Worm (Caenorhabditis elegans) whole organism, mixed stage, embryonic: Measurements from ENCODE around the gene C50C3.19.
A peak's percentile ranks its signal among the peaks of the same experiment; 100 is the strongest.

Source experiments
- M03D4.4 ChIP-seq: sonication (generic microtip); optimal IDR thresholded peaks from 2 replicates; lab custom pipeline; 2017; ENCODE audit warnings: mild to moderate bottlenecking, missing genetic modification characterization, missing compliant biosample characterization
- bed-3 ChIP-seq: fragments of 200-800 bp; sonication (Bioruptor generic); optimal IDR thresholded peaks from 3 replicates; lab custom pipeline; 2018; ENCODE audit warnings: mild to moderate bottlenecking, missing genetic modification characterization, moderate library complexity, missing compliant biosample characterization
- blmp-1 ChIP-seq: fragments of 150-350 bp; optimal IDR thresholded peaks from 2 replicates; lab custom pipeline; 2014; ENCODE audit warnings: missing biosample characterization, missing genetic modification characterization
- ceh-39 ChIP-seq: fragments of 150-350 bp; optimal IDR thresholded peaks from 2 replicates; lab custom pipeline; 2014; ENCODE audit warnings: missing biosample characterization, missing genetic modification characterization
- ceh-43 ChIP-seq: fragments of 200-800 bp; sonication (Bioruptor generic); optimal IDR thresholded peaks from 2 replicates; lab custom pipeline; 2018; ENCODE audit warnings: mild to moderate bottlenecking, missing genetic modification characterization, moderate library complexity, missing compliant biosample characterization
- ceh-83 ChIP-seq: fragments of 200-800 bp; sonication (Bioruptor generic); optimal IDR thresholded peaks from 2 replicates; lab custom pipeline; 2018; ENCODE audit warnings: mild to moderate bottlenecking, missing genetic modification characterization, missing compliant biosample characterization
- elt-1 ChIP-seq: sonication (generic microtip); optimal IDR thresholded peaks from 2 replicates; lab custom pipeline; 2017; ENCODE audit warnings: missing genetic modification characterization, mild to moderate bottlenecking, missing compliant biosample characterization, antibody characterized with exemption, moderate library complexity, borderline replicate concordance; ENCODE audit not compliant: insufficient read depth
- elt-3 ChIP-seq: fragments of 150-350 bp; optimal IDR thresholded peaks from 2 replicates; lab custom pipeline; 2014; ENCODE audit warnings: missing biosample characterization, missing genetic modification characterization
- flh-1 ChIP-seq: fragments of 200-800 bp; sonication (Bioruptor generic); optimal IDR thresholded peaks from 2 replicates; lab custom pipeline; 2018; ENCODE audit warnings: mild to moderate bottlenecking, missing genetic modification characterization, moderate library complexity, missing compliant biosample characterization
- ham-2 ChIP-seq: fragments of 200-800 bp; sonication (Bioruptor generic); optimal IDR thresholded peaks from 2 replicates; lab custom pipeline; 2018; ENCODE audit warnings: mild to moderate bottlenecking, missing genetic modification characterization, missing compliant biosample characterization
- hlh-1 ChIP-seq: fragments of 150-350 bp; optimal IDR thresholded peaks from 2 replicates; lab custom pipeline; 2014; ENCODE audit warnings: missing biosample characterization, missing genetic modification reagents, missing genetic modification characterization
- lin-13 ChIP-seq: fragments of 150-350 bp; optimal IDR thresholded peaks from 2 replicates; lab custom pipeline; 2014; ENCODE audit warnings: missing biosample characterization, missing genetic modification characterization
- lin-32 ChIP-seq: fragments of 200-800 bp; sonication (Bioruptor generic); optimal IDR thresholded peaks from 2 replicates; lab custom pipeline; 2018; ENCODE audit warnings: mild to moderate bottlenecking, missing genetic modification characterization, missing compliant biosample characterization
- lsy-2 ChIP-seq: fragments of 150-350 bp; optimal IDR thresholded peaks from 2 replicates; lab custom pipeline; 2014; ENCODE audit warnings: missing biosample characterization, missing genetic modification characterization
- mab-5 ChIP-seq: fragments of 150-350 bp; optimal IDR thresholded peaks from 2 replicates; lab custom pipeline; 2014; ENCODE audit warnings: missing biosample characterization, missing genetic modification characterization
- mep-1 ChIP-seq: fragments of 150-350 bp; optimal IDR thresholded peaks from 2 replicates; lab custom pipeline; 2017; ENCODE audit warnings: missing biosample characterization, missing genetic modification reagents, missing genetic modification characterization, inconsistent platforms
- mls-2 ChIP-seq: sonication (generic microtip); optimal IDR thresholded peaks from 2 replicates; lab custom pipeline; 2016; ENCODE audit warnings: mild to moderate bottlenecking, missing genetic modification characterization, moderate library complexity, missing compliant biosample characterization
- nhr-12 ChIP-seq: fragments of 150-350 bp; optimal IDR thresholded peaks from 2 replicates; lab custom pipeline; 2014; ENCODE audit warnings: missing biosample characterization, missing genetic modification characterization
- nhr-2 ChIP-seq: fragments of 150-350 bp; optimal IDR thresholded peaks from 2 replicates; lab custom pipeline; 2014; ENCODE audit warnings: missing biosample characterization, missing genetic modification characterization
- nhr-237 ChIP-seq: fragments of 150-350 bp; optimal IDR thresholded peaks from 2 replicates; lab custom pipeline; 2014; ENCODE audit warnings: missing biosample characterization, missing genetic modification characterization
- nhr-28 ChIP-seq: fragments of 150-350 bp; optimal IDR thresholded peaks from 2 replicates; lab custom pipeline; 2014; ENCODE audit warnings: missing biosample characterization, missing genetic modification characterization
- pha-4 ChIP-seq: fragments of 150-350 bp; optimal IDR thresholded peaks from 2 replicates; lab custom pipeline; 2018; ENCODE audit warnings: missing biosample characterization, missing genetic modification reagents, missing genetic modification characterization
- sptf-1 ChIP-seq: sonication (generic microtip); optimal IDR thresholded peaks from 2 replicates; lab custom pipeline; 2017; ENCODE audit warnings: mild to moderate bottlenecking, missing genetic modification characterization, moderate library complexity, missing compliant biosample characterization
- tbx-8 ChIP-seq: fragments of 200-800 bp; sonication (Bioruptor generic); optimal IDR thresholded peaks from 2 replicates; lab custom pipeline; 2018; ENCODE audit warnings: mild to moderate bottlenecking, missing genetic modification characterization, moderate library complexity, missing compliant biosample characterization
- unc-120 ChIP-seq: sonication (generic microtip); optimal IDR thresholded peaks from 2 replicates; lab custom pipeline; 2017; ENCODE audit warnings: missing genetic modification characterization, missing compliant biosample characterization; ENCODE audit not compliant: poor library complexity, severe bottlenecking
- unc-39 ChIP-seq: fragments of 150-350 bp; optimal IDR thresholded peaks from 2 replicates; lab custom pipeline; 2014; ENCODE audit warnings: missing biosample characterization, missing genetic modification characterization
- ztf-11 ChIP-seq: fragments of 150-350 bp; optimal IDR thresholded peaks from 2 replicates; lab custom pipeline; 2014; ENCODE audit warnings: missing biosample characterization, missing genetic modification characterization

The C50C3.19 gene

ce11 chrIII:8164771-8165170 is 25.8 kb upstream of the C50C3.19 start:
- TF ChIP-seq nhr-2 (tag; lab: Kevin White, UChicago) (no peak), unc-120 (no peak), bed-3 (GFP tag; lab: Kevin White, UChicago) (no peak), M03D4.4 (tag; lab: Kevin White, UChicago) (no peak), nhr-237 (tag; lab: Kevin White, UChicago) (no peak), ceh-39 (tag; lab: Kevin White, UChicago) (no peak), mab-5 (tag; lab: Kevin White, UChicago) (no peak), sptf-1 (tag; lab: Kevin White, UChicago) (no peak), ztf-11 (no peak), mls-2 (tag; lab: Kevin White, UChicago) (no peak), elt-1 (tag; lab: Kevin White, UChicago) (no peak), ceh-83 (GFP tag; lab: Kevin White, UChicago) (no peak)

DNA sequence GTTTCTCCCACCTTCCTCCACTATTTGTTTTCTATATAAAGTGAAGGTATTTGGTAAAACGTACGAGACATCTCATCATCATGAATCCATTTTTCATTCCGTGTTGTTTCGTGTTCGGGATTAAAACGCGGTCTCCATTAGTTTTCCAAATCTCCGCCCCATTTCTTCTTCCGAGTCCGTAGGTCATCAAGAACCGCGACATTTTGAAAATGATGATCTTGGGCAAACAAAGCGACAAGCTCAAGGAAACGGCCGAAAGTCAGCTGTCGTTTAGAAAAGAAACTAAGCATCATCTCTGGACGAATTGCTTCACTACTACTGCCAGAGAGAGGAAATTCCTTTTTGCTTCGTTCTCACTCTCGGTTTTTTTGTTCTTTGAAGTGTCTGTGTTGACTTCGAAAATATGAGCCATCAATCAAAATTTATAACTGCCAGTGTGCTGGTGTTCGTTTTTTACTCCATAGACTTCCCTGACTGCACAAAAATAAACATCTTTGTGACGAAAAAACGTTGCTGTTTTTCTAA is 17.9 kb upstream of the C50C3.19 start:
- no peak for TF ChIP-seq M03D4.4 (tag; lab: Kevin White, UChicago)
- TF ChIP-seq hlh-1 (tag; lab: Kevin White, UChicago) = peak; percentile 50

DNA sequence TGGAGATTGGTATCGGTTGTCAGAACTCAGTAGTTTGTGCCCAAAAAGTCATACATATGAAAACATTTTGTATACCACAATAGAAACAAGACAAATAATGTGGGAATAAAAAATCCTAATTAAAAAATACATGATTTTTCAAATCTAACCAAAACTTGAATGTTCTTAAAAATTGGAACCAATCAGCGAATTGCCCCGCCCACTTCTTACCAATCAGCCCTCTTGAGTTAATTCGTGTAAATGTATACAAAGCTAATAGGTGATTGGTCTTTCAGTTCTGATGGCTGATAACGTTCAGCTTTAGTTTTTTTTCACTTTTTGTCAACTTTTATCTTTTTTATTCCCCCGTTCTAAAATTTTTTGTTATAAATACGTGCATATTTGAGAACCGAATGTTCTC is 15.3 kb upstream of the C50C3.19 start:
- TF ChIP-seq nhr-237 (tag; lab: Kevin White, UChicago) (no peak), elt-1 (tag; lab: Kevin White, UChicago) (no peak), lin-13 (tag; lab: Kevin White, UChicago) (no peak), flh-1 (no peak), unc-39 (tag; lab: Kevin White, UChicago) (no peak), nhr-12 (no peak), nhr-28 (tag; lab: Kevin White, UChicago) (no peak), pha-4 (no peak), lin-32 (no peak), hlh-1 (tag; lab: Kevin White, UChicago) (no peak), mab-5 (tag; lab: Kevin White, UChicago) (no peak)

- no peak for TF ChIP-seq blmp-1 (tag; lab: Kevin White, UChicago)
- no peak for TF ChIP-seq nhr-237 (tag; lab: Kevin White, UChicago)
- TF ChIP-seq ham-2 = no peak
- TF ChIP-seq ceh-43 (GFP tag; lab: Kevin White, UChicago) = no peak
- no peak for TF ChIP-seq bed-3 (GFP tag; lab: Kevin White, UChicago)
- no peak for TF ChIP-seq elt-1 (tag; lab: Kevin White, UChicago)
- TF ChIP-seq nhr-28 (tag; lab: Kevin White, UChicago) = no peak
- TF ChIP-seq M03D4.4 (tag; lab: Kevin White, UChicago) = no peak
- no peak for TF ChIP-seq elt-3
- no peak for TF ChIP-seq flh-1
- TF ChIP-seq unc-39 (tag; lab: Kevin White, UChicago) = no peak
- TF ChIP-seq mep-1 (tag; lab: Kevin White, UChicago) = no peak
- TF ChIP-seq lsy-2 (tag; lab: Kevin White, UChicago) = no peak
- no peak for TF ChIP-seq ceh-83 (GFP tag; lab: Kevin White, UChicago)
- no peak for TF ChIP-seq sptf-1 (tag; lab: Kevin White, UChicago)
- TF ChIP-seq hlh-1 (tag; lab: Kevin White, UChicago) = no peak
- no peak for TF ChIP-seq pha-4
- TF ChIP-seq unc-120 = no peak
Measured at ce11 chrIII:8176265-8176664, 14.3 kb upstream of the C50C3.19 start, which contains the start of gene C50C3.12. Gene C50C3.12, plus strand, starts transcription at chrIII:8176565.

DNA sequence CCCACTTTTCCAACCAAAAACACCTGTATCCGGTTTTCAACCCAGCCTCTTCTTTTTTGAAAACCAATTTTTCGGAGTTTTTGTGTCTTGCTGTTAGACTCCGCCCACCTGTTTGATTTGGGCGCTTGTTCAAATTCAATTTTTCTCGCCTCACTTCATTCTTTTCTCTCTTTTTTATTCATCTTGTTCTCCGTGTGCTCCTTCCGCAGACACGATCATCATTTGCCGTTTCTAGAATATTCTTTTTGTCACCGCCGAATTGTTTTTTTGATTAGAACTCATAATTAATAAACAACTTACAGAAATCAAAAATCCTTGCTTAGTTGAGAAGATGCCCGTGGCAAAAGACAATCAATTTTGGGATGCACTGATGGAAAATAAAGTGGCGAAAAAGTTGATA is 11.7 kb upstream of the C50C3.19 start, which contains the start of gene C50C3.5:
C50C3.5 (plus strand) TSS at position 301 of the 400 bp plus-strand sequence.
- no peak for TF ChIP-seq lsy-2 (tag; lab: Kevin White, UChicago)
- TF ChIP-seq sptf-1 (tag; lab: Kevin White, UChicago) = no peak
- TF ChIP-seq bed-3 (GFP tag; lab: Kevin White, UChicago) = no peak
- TF ChIP-seq lin-32 = no peak
- TF ChIP-seq nhr-237 (tag; lab: Kevin White, UChicago) = no peak
- TF ChIP-seq hlh-1 (tag; lab: Kevin White, UChicago) = no peak
- no peak for TF ChIP-seq tbx-8
- no peak for TF ChIP-seq mls-2 (tag; lab: Kevin White, UChicago)
- no peak for TF ChIP-seq unc-39 (tag; lab: Kevin White, UChicago)
- TF ChIP-seq ztf-11 = no peak
- TF ChIP-seq flh-1 = no peak
- TF ChIP-seq mab-5 (tag; lab: Kevin White, UChicago) = no peak

DNA sequence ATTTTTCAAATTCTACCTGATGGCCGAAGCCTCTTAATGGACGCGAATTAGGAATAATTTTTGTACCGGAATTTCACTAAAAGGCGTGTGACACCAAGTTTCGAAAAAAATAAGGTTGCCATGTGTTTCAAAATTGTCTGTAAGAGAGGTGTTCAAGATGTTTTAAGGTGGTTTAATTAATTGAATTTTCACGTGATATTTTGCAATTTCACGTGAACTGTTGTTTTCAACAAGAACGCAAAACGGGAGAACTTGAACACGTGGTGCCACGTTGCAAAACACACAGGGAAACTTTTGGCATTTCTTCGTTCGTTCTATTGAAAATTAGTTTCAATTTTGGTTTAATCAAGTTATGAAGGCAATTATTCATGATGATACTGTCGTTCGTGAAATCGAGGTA is 9.0 kb upstream of the C50C3.19 start, which contains the start of gene spc-2:
spc-2 (plus strand) TSS at position 301 of the 400 bp plus-strand sequence.
- TF ChIP-seq ceh-83 (GFP tag; lab: Kevin White, UChicago) = no peak
- TF ChIP-seq mab-5 (tag; lab: Kevin White, UChicago) = no peak
- no peak for TF ChIP-seq elt-1 (tag; lab: Kevin White, UChicago)
